Fruit fly (Drosophila melanogaster): Measurements from ENCODE around the gene mRpL45.

The mRpL45 gene

DNA sequence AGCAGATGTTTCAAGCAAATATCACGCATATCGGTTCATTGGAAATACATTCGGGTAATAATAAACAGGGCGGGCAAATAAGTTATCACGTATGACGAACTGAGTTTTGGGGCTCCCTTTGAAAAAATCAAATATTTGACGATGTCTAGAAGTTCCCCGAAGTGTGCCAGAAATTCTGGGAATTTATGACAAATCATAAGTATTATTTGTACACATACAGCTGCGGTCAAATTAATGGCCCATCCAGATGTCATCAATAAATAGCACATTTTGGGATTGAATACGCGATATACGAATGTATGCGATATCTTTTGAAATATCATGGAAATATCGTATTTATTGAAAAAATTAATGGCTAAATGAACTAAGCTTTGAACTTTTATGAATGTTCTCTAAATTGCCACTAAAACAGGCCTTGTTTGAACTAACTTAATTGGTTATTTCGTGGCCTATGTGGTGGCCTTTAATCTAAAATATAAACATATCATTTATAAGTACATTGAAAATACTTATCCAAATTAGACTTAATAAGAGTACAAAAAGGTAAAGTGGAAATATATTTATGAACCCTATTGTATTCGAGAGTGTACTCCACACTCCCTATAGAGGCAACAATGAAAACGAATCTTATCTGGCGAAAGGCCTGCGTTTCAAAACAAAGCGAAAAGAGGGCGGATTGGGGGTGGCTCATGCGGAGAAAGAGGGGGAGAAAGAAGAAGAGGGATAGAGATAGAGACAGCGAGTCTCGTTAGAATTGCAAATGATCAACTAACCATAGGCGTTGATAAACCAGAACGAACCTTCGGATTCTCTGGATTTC, 7.4 kb downstream of the mRpL45 start (continued):
- TF ChIP-seq Rel (GFP tag; optimal IDR thresholded peaks at IDR 0.05) (no peak), Rel (tag; optimal IDR thresholded peaks at IDR 0.05) (peak; percentile 89), sv (GFP tag; optimal IDR thresholded peaks at IDR 0.05) (no peak), GATAd (GFP tag; optimal IDR thresholded peaks at IDR 0.05) (no peak), jim (GFP tag; optimal IDR thresholded peaks at IDR 0.05) (no peak), sage (GFP tag; optimal IDR thresholded peaks at IDR 0.05) (no peak), h (GFP tag; optimal IDR thresholded peaks at IDR 0.05) (peak; percentile 41)

DNA sequence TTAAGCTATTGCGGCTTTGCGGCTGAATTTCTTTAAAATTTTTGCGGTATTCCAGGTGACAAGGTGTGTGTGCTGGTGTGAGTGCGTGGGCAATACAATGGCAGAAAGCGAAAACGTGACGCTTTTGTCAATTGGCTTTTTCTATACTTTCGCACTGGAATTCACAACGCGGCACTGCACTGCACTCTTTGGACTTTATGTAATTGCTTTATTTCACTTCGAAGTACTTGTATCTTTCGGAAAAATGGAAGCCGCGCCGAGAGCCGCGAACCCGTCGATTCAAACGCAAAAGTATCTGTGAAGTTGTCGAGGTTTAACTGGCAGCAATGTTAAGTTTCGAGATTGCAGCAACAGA, 8.0 kb downstream of the mRpL45 start:
- no peak for TF ChIP-seq jim (GFP tag; optimal IDR thresholded peaks at IDR 0.05)

DNA sequence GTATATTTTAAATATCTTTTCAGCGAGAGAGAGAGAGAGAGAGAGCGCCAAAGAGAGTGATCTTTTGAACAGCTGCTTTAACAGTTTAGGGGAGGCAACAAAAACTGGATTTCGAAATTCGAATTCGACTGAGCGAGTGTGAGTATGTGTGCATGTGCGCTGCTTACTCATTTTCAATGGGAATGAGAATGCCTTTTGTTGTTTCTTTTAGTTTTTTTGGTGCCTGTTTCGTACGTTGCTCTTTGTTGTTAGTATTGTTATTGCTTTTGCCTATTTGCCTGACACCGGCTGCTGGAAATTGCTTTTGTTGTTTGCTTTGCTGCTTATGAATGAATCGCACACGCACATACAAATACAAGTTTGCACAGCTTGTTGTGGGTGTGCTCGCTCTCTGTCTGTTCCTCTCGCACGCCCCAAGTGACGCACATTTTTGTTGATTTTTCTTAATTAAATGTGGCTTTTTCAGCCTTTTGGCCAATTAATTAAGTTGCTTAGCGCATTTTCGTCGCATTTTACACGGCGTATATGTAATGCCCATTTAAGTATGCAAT, 8.6 kb downstream of the mRpL45 start:
- peak; percentile 71 for TF ChIP-seq psq (GFP tag; optimal IDR thresholded peaks at IDR 0.05)
- TF ChIP-seq rgr (GFP tag; optimal IDR thresholded peaks at IDR 0.05) = peak; percentile 88
- TF ChIP-seq pan (optimal IDR thresholded peaks at IDR 0.05) = no peak
- no peak for TF ChIP-seq sage (GFP tag; optimal IDR thresholded peaks at IDR 0.05)
- no peak for TF ChIP-seq CG32264 (GFP tag; optimal IDR thresholded peaks at IDR 0.05)
- TF ChIP-seq sv (GFP tag; optimal IDR thresholded peaks at IDR 0.05) = no peak
- TF ChIP-seq Hr78 (GFP tag; optimal IDR thresholded peaks at IDR 0.05) = no peak
- no peak for TF ChIP-seq Vsx2 (GFP tag; optimal IDR thresholded peaks at IDR 0.05; ENCODE audit: partially characterized antibody)
- TF ChIP-seq Abd-B (GFP tag; optimal IDR thresholded peaks at IDR 0.05) = no peak
- TF ChIP-seq tai (GFP tag; optimal IDR thresholded peaks at IDR 0.05) = peak; percentile 90
- TF ChIP-seq ey (GFP tag; optimal IDR thresholded peaks at IDR 0.05) = peak; percentile 42
- peak; percentile 48 for TF ChIP-seq GATAd (GFP tag; optimal IDR thresholded peaks at IDR 0.05)
- TF ChIP-seq Mio (GFP tag; optimal IDR thresholded peaks at IDR 0.05) = no peak
- TF ChIP-seq Hnf4 (GFP tag; optimal IDR thresholded peaks at IDR 0.05) = peak; percentile 78
- TF ChIP-seq dmrt93B (GFP tag; optimal IDR thresholded peaks at IDR 0.05) = no peak
- TF ChIP-seq CG9705 (GFP tag; optimal IDR thresholded peaks at IDR 0.05) = peak; percentile 27
- peak; percentile 94 for TF ChIP-seq Jra (GFP tag; optimal IDR thresholded peaks at IDR 0.05)
- TF ChIP-seq Rel (GFP tag; optimal IDR thresholded peaks at IDR 0.05) = peak; percentile 26
- peak; percentile 58 for TF ChIP-seq Rel (tag; optimal IDR thresholded peaks at IDR 0.05)
- TF ChIP-seq Hr83 (GFP tag; optimal IDR thresholded peaks at IDR 0.05; ENCODE audit: poor library complexity, severe bottlenecking) = peak; percentile 98
- peak; percentile 7 for TF ChIP-seq dsf (GFP tag; optimal IDR thresholded peaks at IDR 0.05; ENCODE audit: borderline replicate concordance)
- TF ChIP-seq Dif (GFP tag; optimal IDR thresholded peaks at IDR 0.05; ENCODE audit: partially characterized antibody) = no peak
- peak; percentile 77 for TF ChIP-seq Sp1 (GFP tag; optimal IDR thresholded peaks at IDR 0.05)
- TF ChIP-seq usp (GFP tag; optimal IDR thresholded peaks at IDR 0.05) = no peak
- TF ChIP-seq HLH106 (tag; optimal IDR thresholded peaks at IDR 0.05) = peak; percentile 11
- TF ChIP-seq N (GFP tag; optimal IDR thresholded peaks at IDR 0.05) = no peak
- TF ChIP-seq woc (GFP tag; optimal IDR thresholded peaks at IDR 0.05) = peak; percentile 24
- peak; percentile 80 for TF ChIP-seq br (GFP tag; optimal IDR thresholded peaks at IDR 0.05)
- TF ChIP-seq OdsH (GFP tag; optimal IDR thresholded peaks at IDR 0.05) = peak; percentile 87
- peak; percentile 81 for TF ChIP-seq h (GFP tag; optimal IDR thresholded peaks at IDR 0.05)
- no peak for TF ChIP-seq Myc (optimal IDR thresholded peaks at IDR 0.05)
- TF ChIP-seq fru (GFP tag; optimal IDR thresholded peaks at IDR 0.05) = peak; percentile 53
- TF ChIP-seq jim (GFP tag; optimal IDR thresholded peaks at IDR 0.05) = peak; percentile 86
- TF ChIP-seq brk (GFP tag; optimal IDR thresholded peaks at IDR 0.05) = peak; percentile 71
- no peak for TF ChIP-seq Dfd (GFP tag; optimal IDR thresholded peaks at IDR 0.05)
- TF ChIP-seq lola (GFP tag; optimal IDR thresholded peaks at IDR 0.05) = no peak
- TF ChIP-seq dl (GFP tag; optimal IDR thresholded peaks at IDR 0.05; ENCODE audit: insufficient read depth in 1 of 2, partially characterized antibody in 2 of 2) = peak in 1 of 2 experiments; percentile 36
- TF ChIP-seq foxo (GFP tag; optimal IDR thresholded peaks at IDR 0.05) = peak in 1 of 2 experiments; percentile 54
- TF ChIP-seq CrebA (GFP tag; optimal IDR thresholded peaks at IDR 0.05; ENCODE audit: borderline replicate concordance) = peak; percentile 83

Measured in whole organism, wandering third instar larva.